Fruit fly (Drosophila melanogaster) whole organism, embryonic: ENCODE results near the gene CG5608.

ENCODE experiments used
- Bteb2 ChIP-seq: fragments of 200-800 bp; sonication (Bioruptor generic); optimal IDR thresholded peaks from 2 replicates; lab custom pipeline; 2016; ENCODE audit warnings: missing biosample characterization, missing genetic modification characterization
- CG1024 ChIP-seq: fragments of 200-800 bp; sonication (Bioruptor generic); IDR thresholded peaks from 2 replicates; pipeline ENCODE4 v1.3.6; 2022; ENCODE audit warnings: missing biosample characterization, missing genetic modification characterization
- CG17612 ChIP-seq: fragments of 200-800 bp; sonication (Bioruptor generic); IDR thresholded peaks from 2 replicates; pipeline ENCODE4 v1.3.6; 2022; ENCODE audit warnings: missing biosample characterization, missing genetic modification characterization
- CG2120 ChIP-seq: fragments of 200-800 bp; sonication (Bioruptor generic); optimal IDR thresholded peaks from 3 replicates; lab custom pipeline; 2016; ENCODE audit warnings: missing biosample characterization, missing genetic modification characterization
- Hr39 ChIP-seq: fragments of >200 bp; optimal IDR thresholded peaks from 2 replicates; lab custom pipeline; 2017
- Lpt ChIP-seq: fragments of >200 bp; optimal IDR thresholded peaks from 2 replicates; lab custom pipeline; 2018; ENCODE audit warnings: missing biosample characterization, missing genetic modification characterization
- abd-A ChIP-seq: fragments of 200-800 bp; sonication (Bioruptor generic); optimal IDR thresholded peaks from 3 replicates; lab custom pipeline; 2019; ENCODE audit warnings: missing biosample characterization, mild to moderate bottlenecking, missing genetic modification characterization, moderate library complexity
- dm ChIP-seq: fragments of 200-800 bp; sonication (Bioruptor generic); optimal IDR thresholded peaks from 3 replicates; lab custom pipeline; 2016; ENCODE audit warnings: missing biosample characterization, missing genetic modification characterization
- eyg ChIP-seq: fragments of 200-800 bp; sonication (Bioruptor generic); optimal IDR thresholded peaks from 3 replicates; lab custom pipeline; 2016; ENCODE audit warnings: missing biosample characterization, missing genetic modification characterization
- fu2 ChIP-seq: fragments of 200-800 bp; sonication (Bioruptor generic); optimal IDR thresholded peaks from 2 replicates; lab custom pipeline; 2016; ENCODE audit warnings: missing biosample characterization, missing genetic modification characterization
- sc ChIP-seq, 3 experiments: fragments of >200 bp in 2 of 3; fragments of 200-800 bp in 1 of 3; sonication (Bioruptor generic) in 1 of 3; optimal IDR thresholded peaks; 2 replicates in 2 of 3; 3 replicates in 1 of 3; lab custom pipeline; 2017; ENCODE audit warnings: mild to moderate bottlenecking in 1 of 3, missing biosample characterization in 1 of 3, missing genetic modification characterization in 1 of 3, missing genetic modification reagents in 1 of 3
- slp2 ChIP-seq: fragments of 200-800 bp; sonication (Bioruptor generic); optimal IDR thresholded peaks from 2 replicates; lab custom pipeline; 2016; ENCODE audit warnings: missing biosample characterization, missing genetic modification characterization

DNA sequence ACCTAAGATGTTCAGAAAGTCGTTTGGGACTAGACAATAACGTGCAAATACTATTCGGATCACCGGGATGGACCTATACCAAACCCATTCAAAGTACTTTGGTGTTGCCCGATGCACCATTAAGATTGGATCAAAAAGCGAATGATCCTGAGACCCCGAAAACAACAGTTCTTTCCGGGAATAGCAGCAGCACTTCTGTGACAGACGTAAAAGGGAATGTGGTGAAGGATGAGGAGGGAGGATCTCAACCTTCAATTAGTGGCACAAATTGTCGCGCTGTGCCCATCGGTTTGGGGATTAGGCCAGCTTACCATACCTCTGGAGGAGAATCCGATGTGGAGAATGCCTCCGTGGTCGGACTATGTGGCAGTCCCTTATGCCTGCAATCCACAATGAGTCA is 16.8 kb downstream of the CG5608 start:
- TF ChIP-seq Bteb2 (GFP tag; lab: Kevin White, UChicago) (no peak), eyg (GFP tag; lab: Kevin White, UChicago) (no peak), Lpt (no peak), abd-A (tag; lab: Kevin White, UChicago) (no peak), slp2 (GFP tag; lab: Kevin White, UChicago) (no peak), Hr39 (lab: Kevin White, UChicago) (no peak), CG17612 (GFP tag; lab: Robert Waterston, UW) (no peak), dm (GFP tag; lab: Kevin White, UChicago) (no peak), sc (optimal IDR thresholded peaks at IDR 0.05; lab: Kevin White, UChicago) (no peak), sc (GFP tag; optimal IDR thresholded peaks at IDR 0.05; lab: Kevin White, UChicago) (no peak), fu2 (GFP tag; lab: Kevin White, UChicago) (no peak), CG2120 (GFP tag; lab: Kevin White, UChicago) (no peak), CG1024 (GFP tag; lab: Robert Waterston, UW) (no peak)
